Worm (Caenorhabditis elegans): ENCODE measurements around the gene R02F11.12.

DNA sequence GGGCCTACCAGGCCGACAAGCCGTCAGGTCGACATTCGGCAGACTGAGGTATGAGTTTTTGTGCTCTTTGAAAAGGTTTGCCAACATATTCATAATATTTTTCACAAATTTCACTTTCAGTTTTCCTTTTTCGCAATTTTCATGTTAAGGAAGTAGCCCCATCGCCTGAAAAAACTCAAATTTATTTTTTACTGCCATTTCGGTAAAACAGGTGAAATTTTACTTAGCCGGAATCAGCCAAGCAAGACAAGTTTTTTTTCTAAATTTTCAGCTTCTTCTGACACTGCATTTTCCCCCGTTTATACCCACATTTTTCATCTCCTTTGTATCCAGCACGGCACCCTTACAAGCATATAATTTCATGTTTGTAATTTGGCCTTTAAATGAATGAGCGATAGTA is 1.1 kb downstream of the R02F11.12 start, which contains the start of gene R02F11.11:
- TF ChIP-seq hmbx-1 (tag; optimal IDR thresholded peaks at IDR 0.05), result no peak
- TF ChIP-seq ama-1 (optimal IDR thresholded peaks at IDR 0.05), result no peak
- TF ChIP-seq ceh-13 (GFP tag; optimal IDR thresholded peaks at IDR 0.05), result no peak
- no peak for TF ChIP-seq tra-4 (tag; optimal IDR thresholded peaks at IDR 0.05)
- TF ChIP-seq ets-7 (tag; optimal IDR thresholded peaks at IDR 0.05), result no peak
- TF ChIP-seq scrt-1 (GFP tag; IDR thresholded peaks at IDR 0.05), result no peak
- TF ChIP-seq sea-1 (GFP tag; conservative IDR thresholded peaks at IDR 0.05), result no peak
- TF ChIP-seq tbx-37 (GFP tag; conservative IDR thresholded peaks at IDR 0.05), result no peak
- no peak for TF ChIP-seq flt-1 (GFP tag; IDR thresholded peaks at IDR 0.05)
- TF ChIP-seq hmg-4 (GFP tag; optimal IDR thresholded peaks at IDR 0.05), result no peak
- no peak for TF ChIP-seq pes-1 (GFP tag; IDR thresholded peaks at IDR 0.05)
- TF ChIP-seq aly-1 (tag; optimal IDR thresholded peaks at IDR 0.05), result no peak

All from whole organism, early embryonic.